Worm (Caenorhabditis elegans): ENCODE data around the gene F16G10.5.

DNA sequence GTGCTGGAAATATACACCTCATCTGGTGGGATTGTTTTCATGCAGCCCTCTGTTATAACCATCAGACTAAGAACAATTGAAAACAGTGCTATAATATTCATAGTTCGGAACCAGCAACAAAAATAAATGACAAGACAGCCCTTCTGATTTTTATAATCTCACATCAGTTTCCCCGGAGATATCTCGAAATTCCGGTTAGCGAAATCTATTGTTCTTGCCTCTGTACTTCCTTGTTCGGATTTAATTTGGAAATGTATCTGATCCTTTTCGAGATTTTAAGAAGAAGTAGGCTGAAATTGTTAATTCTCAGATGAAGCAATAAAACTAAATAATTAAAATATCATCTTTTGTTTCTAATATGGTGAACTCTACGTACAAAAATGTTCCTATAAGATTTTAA, 3.4 kb upstream of the F16G10.5 start, which contains the start of gene F43C11.11:
- TF ChIP-seq attf-6 (GFP tag; IDR thresholded peaks at IDR 0.05) (no peak), fkh-3 (tag; optimal IDR thresholded peaks at IDR 0.05) (no peak)
